Worm (Caenorhabditis elegans) whole organism, young adult: ENCODE data around the gene C49C3.7.

Experiments used
- B0035.1 ChIP-seq: sonication (generic microtip); optimal IDR thresholded peaks from 2 replicates; lab custom pipeline; 2016; ENCODE audit warnings: missing genetic modification characterization, mild to moderate bottlenecking, missing compliant biosample characterization, missing genotype, missing genetic modification reagents
- F10E7.11 ChIP-seq: sonication (generic microtip); optimal IDR thresholded peaks from 2 replicates; lab custom pipeline; 2017; ENCODE audit warnings: mild to moderate bottlenecking, missing genetic modification characterization, moderate library complexity, missing compliant biosample characterization
- F22D6.2 ChIP-seq: sonication (generic microtip); optimal IDR thresholded peaks from 2 replicates; lab custom pipeline; 2016; ENCODE audit warnings: mild to moderate bottlenecking, missing genetic modification characterization, missing compliant biosample characterization
- F23B12.7 ChIP-seq: sonication (generic microtip); optimal IDR thresholded peaks from 2 replicates; lab custom pipeline; 2017; ENCODE audit warnings: missing genetic modification characterization, mild to moderate bottlenecking, missing compliant biosample characterization, antibody characterized with exemption, moderate library complexity; ENCODE audit not compliant: insufficient read depth
- F57C9.4 ChIP-seq: sonication (generic microtip); optimal IDR thresholded peaks from 2 replicates; lab custom pipeline; 2017; ENCODE audit warnings: mild to moderate bottlenecking, missing genetic modification characterization, missing compliant biosample characterization
- K11D2.4 ChIP-seq: fragments of 200-800 bp; sonication (Bioruptor generic); IDR thresholded peaks from 2 replicates; pipeline ENCODE4 v1.3.6; 2022; ENCODE audit warnings: missing genetic modification reagents, missing genetic modification characterization, missing compliant biosample characterization
- T07F8.4 ChIP-seq: sonication (generic microtip); optimal IDR thresholded peaks from 2 replicates; lab custom pipeline; 2016; ENCODE audit warnings: mild to moderate bottlenecking, missing genetic modification characterization, moderate library complexity, missing compliant biosample characterization
- ama-1 ChIP-seq, 3 experiments: fragments of 150-350 bp in 1 of 3; sonication (generic microtip) in 2 of 3; optimal IDR thresholded peaks; 2 replicates each; lab custom pipeline; 2014 to 2018; ENCODE audit warnings: missing biosample characterization in 2 of 3, missing genetic modification characterization in 2 of 3, missing genetic modification reagents in 2 of 3
- aptf-2 ChIP-seq: fragments of 200-800 bp; sonication (Bioruptor generic); conservative IDR thresholded peaks from 2 replicates; pipeline ENCODE4 v1.3.6; 2022; ENCODE audit warnings: missing genetic modification reagents, missing genetic modification characterization, missing compliant biosample characterization
- aptf-3 ChIP-seq: fragments of 200-800 bp; sonication (Bioruptor generic); IDR thresholded peaks from 2 replicates; pipeline ENCODE4 v1.3.6; 2022; ENCODE audit warnings: missing genetic modification characterization, missing compliant biosample characterization
- attf-5 ChIP-seq: fragments of 200-800 bp; sonication (Bioruptor generic); optimal IDR thresholded peaks from 2 replicates; lab custom pipeline; 2018; ENCODE audit warnings: mild to moderate bottlenecking, missing genetic modification characterization, missing compliant biosample characterization
- attf-6 ChIP-seq: fragments of 200-800 bp; sonication (Bioruptor generic); IDR thresholded peaks from 2 replicates; pipeline ENCODE4 v1.3.6; 2022; ENCODE audit warnings: missing genetic modification reagents, missing genetic modification characterization, missing compliant biosample characterization
- ccch-3 ChIP-seq: fragments of 200-800 bp; sonication (Bioruptor generic); optimal IDR thresholded peaks from 2 replicates; lab custom pipeline; 2018; ENCODE audit warnings: mild to moderate bottlenecking, missing genetic modification characterization, missing compliant biosample characterization
- cebp-1 ChIP-seq, 2 experiments: fragments of 200-800 bp in 1 of 2; sonication (Bioruptor generic) in 1 of 2; sonication (generic microtip) in 1 of 2; IDR thresholded peaks in 1 of 2; optimal IDR thresholded peaks in 1 of 2; 2 replicates each; pipeline versions ENCODE4 v1.3.6 to Lab custom; 2017 to 2022; ENCODE audit warnings: missing compliant biosample characterization in 2 of 2, missing genetic modification characterization in 2 of 2, mild to moderate bottlenecking in 1 of 2, missing genetic modification reagents in 1 of 2, moderate library complexity in 1 of 2
- dox-1 ChIP-seq: fragments of 200-800 bp; sonication (Bioruptor generic); IDR thresholded peaks from 2 replicates; pipeline ENCODE4 v1.3.6; 2022; ENCODE audit warnings: missing genetic modification reagents, missing genetic modification characterization, missing compliant biosample characterization
- efl-1 ChIP-seq: fragments of 150-350 bp; optimal IDR thresholded peaks from 2 replicates; lab custom pipeline; 2014; ENCODE audit warnings: missing biosample characterization, missing genetic modification reagents, missing genetic modification characterization
- egrh-3 ChIP-seq: fragments of 200-800 bp; sonication (Bioruptor generic); IDR thresholded peaks from 2 replicates; pipeline ENCODE4 v1.3.6; 2022; ENCODE audit warnings: missing genetic modification reagents, missing genetic modification characterization, missing compliant biosample characterization
- hlh-12 ChIP-seq: sonication (generic microtip); optimal IDR thresholded peaks from 2 replicates; lab custom pipeline; 2016; ENCODE audit warnings: missing genetic modification characterization, missing compliant biosample characterization
- hmg-1.2 ChIP-seq: fragments of 200-800 bp; sonication (Bioruptor generic); IDR thresholded peaks from 2 replicates; pipeline ENCODE4 v1.3.6; 2022; ENCODE audit warnings: missing genetic modification reagents, missing genetic modification characterization, missing compliant biosample characterization
- hmg-20 ChIP-seq: fragments of 200-800 bp; sonication (Bioruptor generic); IDR thresholded peaks from 2 replicates; pipeline ENCODE4 v1.3.6; 2022; ENCODE audit warnings: missing genetic modification reagents, missing genetic modification characterization, missing compliant biosample characterization
- hsf-1 ChIP-seq: fragments of 200-800 bp; sonication (Bioruptor generic); IDR thresholded peaks from 2 replicates; pipeline ENCODE4 v1.3.6; 2022; ENCODE audit warnings: missing genetic modification reagents, missing genetic modification characterization, missing compliant biosample characterization
- lag-1 ChIP-seq: fragments of 200-800 bp; sonication (Bioruptor generic); IDR thresholded peaks from 2 replicates; pipeline ENCODE4 v1.3.6; 2022; ENCODE audit warnings: missing genetic modification reagents, missing genetic modification characterization, missing compliant biosample characterization
- let-526 ChIP-seq: fragments of 200-800 bp; sonication (Bioruptor generic); IDR thresholded peaks from 2 replicates; pipeline ENCODE4 v1.3.6; 2022; ENCODE audit warnings: missing genetic modification reagents, missing genetic modification characterization, missing compliant biosample characterization
- lin-40 ChIP-seq: sonication (generic microtip); optimal IDR thresholded peaks from 2 replicates; lab custom pipeline; 2016; ENCODE audit warnings: missing genetic modification characterization, mild to moderate bottlenecking, missing compliant biosample characterization, missing genotype, missing genetic modification reagents
- lin-54 ChIP-seq: fragments of 200-800 bp; sonication (Bioruptor generic); optimal IDR thresholded peaks from 2 replicates; lab custom pipeline; 2018; ENCODE audit warnings: mild to moderate bottlenecking, missing genetic modification characterization, missing compliant biosample characterization
- lsy-27 ChIP-seq: sonication (generic microtip); optimal IDR thresholded peaks from 2 replicates; lab custom pipeline; 2017; ENCODE audit warnings: missing genetic modification characterization, mild to moderate bottlenecking, missing compliant biosample characterization, antibody characterized with exemption, missing genotype, borderline replicate concordance; ENCODE audit not compliant: insufficient read depth
- madf-10 ChIP-seq: sonication (generic microtip); optimal IDR thresholded peaks from 2 replicates; lab custom pipeline; 2016; ENCODE audit warnings: mild to moderate bottlenecking, missing genetic modification characterization, missing compliant biosample characterization
- mcd-1 ChIP-seq: fragments of 200-800 bp; sonication (Bioruptor generic); IDR thresholded peaks from 2 replicates; pipeline ENCODE4 v1.3.6; 2022; ENCODE audit warnings: missing genetic modification reagents, missing genetic modification characterization, missing compliant biosample characterization
- nfya-1 ChIP-seq: sonication (generic microtip); optimal IDR thresholded peaks from 2 replicates; lab custom pipeline; 2017; ENCODE audit warnings: antibody characterized with exemption, missing compliant biosample characterization, missing genetic modification characterization, borderline replicate concordance; ENCODE audit not compliant: insufficient read depth
- nfyb-1 ChIP-seq: fragments of 200-800 bp; sonication (Bioruptor generic); IDR thresholded peaks from 2 replicates; pipeline ENCODE4 v1.3.6; 2022; ENCODE audit warnings: missing genetic modification reagents, missing genetic modification characterization, missing compliant biosample characterization
- nhr-27 ChIP-seq: fragments of 200-800 bp; sonication (Bioruptor generic); optimal IDR thresholded peaks from 2 replicates; lab custom pipeline; 2018; ENCODE audit warnings: mild to moderate bottlenecking, missing genetic modification characterization, moderate library complexity, missing compliant biosample characterization
- nhr-80 ChIP-seq: sonication (generic microtip); optimal IDR thresholded peaks from 2 replicates; lab custom pipeline; 2016; ENCODE audit warnings: missing genetic modification characterization, missing compliant biosample characterization
- pha-4 ChIP-seq: fragments of 150-350 bp; sonication (generic microtip); optimal IDR thresholded peaks from 2 replicates; lab custom pipeline; 2014; ENCODE audit warnings: missing biosample characterization, missing genetic modification reagents, missing genetic modification characterization
- sea-2 ChIP-seq: fragments of 200-800 bp; sonication (Bioruptor generic); IDR thresholded peaks from 2 replicates; pipeline ENCODE4 v1.3.6; 2022; ENCODE audit warnings: missing genetic modification characterization, missing compliant biosample characterization
- snpc-1.1 ChIP-seq: sonication (generic microtip); optimal IDR thresholded peaks from 2 replicates; lab custom pipeline; 2017; ENCODE audit warnings: missing genetic modification characterization, mild to moderate bottlenecking, missing compliant biosample characterization, antibody characterized with exemption, moderate library complexity, missing genotype, missing genetic modification reagents; ENCODE audit not compliant: insufficient read depth
- sptf-2 ChIP-seq: fragments of 200-800 bp; sonication (Bioruptor generic); optimal IDR thresholded peaks from 2 replicates; lab custom pipeline; 2018; ENCODE audit warnings: mild to moderate bottlenecking, missing genetic modification characterization, missing compliant biosample characterization
- tlf-1 ChIP-seq: fragments of 200-800 bp; sonication (Bioruptor generic); optimal IDR thresholded peaks from 2 replicates; lab custom pipeline; 2018; ENCODE audit warnings: mild to moderate bottlenecking, missing genetic modification characterization, missing compliant biosample characterization
- unc-130 ChIP-seq: sonication (generic microtip); optimal IDR thresholded peaks from 2 replicates; lab custom pipeline; 2016; ENCODE audit warnings: missing genetic modification reagents, missing genetic modification characterization, missing compliant biosample characterization
- unc-62 ChIP-seq: fragments of 150-350 bp; optimal IDR thresholded peaks from 2 replicates; lab custom pipeline; 2014; ENCODE audit warnings: missing biosample characterization, missing genetic modification reagents, missing genetic modification characterization
- xnd-1 ChIP-seq: sonication (generic microtip); optimal IDR thresholded peaks from 2 replicates; lab custom pipeline; 2016; ENCODE audit warnings: missing genotype, missing genetic modification reagents, missing genetic modification characterization, missing compliant biosample characterization
- ztf-18 ChIP-seq: sonication (generic microtip); optimal IDR thresholded peaks from 2 replicates; lab custom pipeline; 2016; ENCODE audit warnings: missing genotype, mild to moderate bottlenecking, missing genetic modification characterization, missing compliant biosample characterization
- ztf-22 ChIP-seq: fragments of 200-800 bp; sonication (Bioruptor generic); optimal IDR thresholded peaks from 2 replicates; lab custom pipeline; 2018; ENCODE audit warnings: mild to moderate bottlenecking, missing genetic modification characterization, moderate library complexity, missing compliant biosample characterization
- ztf-26 ChIP-seq: sonication (generic microtip); optimal IDR thresholded peaks from 2 replicates; lab custom pipeline; 2017; ENCODE audit warnings: missing genetic modification characterization, missing compliant biosample characterization

Gene C49C3.7

ce11 chrIV:17333542-17334281, 1.4 kb downstream of the C49C3.7 start, which contains the start of gene C49C3.15 (continued):
- TF ChIP-seq F23B12.7 (tag; lab: Kevin White, UChicago) (peak; percentile 20), aptf-2 (no peak), sptf-2 (GFP tag; lab: Kevin White, UChicago) (no peak), lag-1 (GFP tag; lab: Robert Waterston, UW) (no peak), attf-6 (GFP tag; lab: Robert Waterston, UW) (no peak), madf-10 (tag; lab: Kevin White, UChicago) (no peak), mcd-1 (0 out of 2 replicates have a peak, but pooled peaks have one; percentile 11), lin-54 (GFP tag; lab: Kevin White, UChicago) (no peak), hsf-1 (GFP tag; lab: Robert Waterston, UW) (no peak), F57C9.4 (tag; lab: Kevin White, UChicago) (no peak), ztf-26 (tag; lab: Kevin White, UChicago) (no peak), lsy-27 (tag; lab: Kevin White, UChicago) (no peak), ztf-22 (GFP tag; lab: Kevin White, UChicago) (no peak), attf-5 (GFP tag; lab: Kevin White, UChicago) (peak; percentile 71), aptf-3 (GFP tag; lab: Robert Waterston, UW) (no peak), hmg-1.2 (peak; percentile 51; the same call in 1 of the 2 replicates), unc-62 (GFP tag; lab: Kevin White, UChicago) (no peak), nhr-27 (tag; lab: Kevin White, UChicago) (no peak), egrh-3 (GFP tag; lab: Robert Waterston, UW) (no peak), nhr-80 (tag; lab: Kevin White, UChicago) (peak; percentile 15), unc-130 (GFP tag; lab: Kevin White, UChicago) (no peak), efl-1 (no peak), hmg-20 (GFP tag; lab: Robert Waterston, UW) (no peak), ama-1 (optimal IDR thresholded peaks at IDR 0.05; lab: Kevin White, UChicago) (no peak), ama-1 (GFP tag; optimal IDR thresholded peaks at IDR 0.05; lab: Kevin White, UChicago) (peak in 1 of 2 experiments; percentile 21), hlh-12 (tag; lab: Kevin White, UChicago) (no peak), nfyb-1 (GFP tag; lab: Robert Waterston, UW) (no peak), let-526 (no peak), ztf-18 (tag; lab: Kevin White, UChicago) (peak; percentile 13), B0035.1 (no peak), xnd-1 (no peak), F22D6.2 (tag; lab: Kevin White, UChicago) (no peak)

- TF ChIP-seq K11D2.4 (no peak), ztf-22 (GFP tag; lab: Kevin White, UChicago) (no peak), tlf-1 (GFP tag; lab: Kevin White, UChicago) (no peak), ccch-3 (GFP tag; lab: Kevin White, UChicago) (no peak), sea-2 (GFP tag; lab: Robert Waterston, UW) (no peak), F10E7.11 (no peak), lin-40 (tag; lab: Kevin White, UChicago) (no peak), madf-10 (tag; lab: Kevin White, UChicago) (no peak), pha-4 (no peak), dox-1 (no peak), snpc-1.1 (tag; lab: Kevin White, UChicago) (no peak), nfya-1 (tag; lab: Kevin White, UChicago) (no peak), cebp-1 (GFP tag; IDR thresholded peaks at IDR 0.05; lab: Robert Waterston, UW) (no peak), cebp-1 (tag; optimal IDR thresholded peaks at IDR 0.05; lab: Kevin White, UChicago) (no peak), unc-130 (GFP tag; lab: Kevin White, UChicago) (no peak), T07F8.4 (no peak)
These were observed 2.7 kb downstream of the C49C3.7 start, which contains the start of gene C49C3.8 for ce11 chrIV:17335031-17335430. Gene C49C3.8, plus strand, starts transcription at chrIV:17335203.
